Fruit fly (Drosophila melanogaster) whole organism, embryonic: Measurements from ENCODE around the gene CG14984.

ENCODE experiments used
- ATbp ChIP-seq: fragments of 200-800 bp; sonication (Bioruptor generic); optimal IDR thresholded peaks from 2 replicates; lab custom pipeline; 2017; ENCODE audit warnings: missing biosample characterization, mild to moderate bottlenecking, missing genetic modification characterization, missing genetic modification reagents
- Ada2b ChIP-seq: fragments of 200-800 bp; sonication (Bioruptor generic); IDR thresholded peaks from 2 replicates; pipeline ENCODE4 v1.3.6; 2022; ENCODE audit warnings: missing biosample characterization, missing genetic modification characterization
- Atf3 ChIP-seq: fragments of 200-800 bp; sonication (Bioruptor generic); optimal IDR thresholded peaks from 3 replicates; lab custom pipeline; 2016; ENCODE audit warnings: missing biosample characterization, missing genetic modification characterization
- B-H2 ChIP-seq: fragments of 200-800 bp; sonication (Bioruptor generic); optimal IDR thresholded peaks from 2 replicates; lab custom pipeline; 2018; ENCODE audit warnings: missing biosample characterization, mild to moderate bottlenecking, missing genetic modification characterization
- CG10979 ChIP-seq: fragments of 200-800 bp; sonication (Bioruptor generic); optimal IDR thresholded peaks from 2 replicates; lab custom pipeline; 2018; ENCODE audit warnings: missing biosample characterization, mild to moderate bottlenecking, missing genetic modification characterization, moderate library complexity
- CG12071 ChIP-seq: fragments of 200-800 bp; sonication (Bioruptor generic); optimal IDR thresholded peaks from 3 replicates; lab custom pipeline; 2018; ENCODE audit warnings: missing biosample characterization, mild to moderate bottlenecking, missing genetic modification characterization
- CG12104 ChIP-seq: fragments of 200-800 bp; sonication (Bioruptor generic); optimal IDR thresholded peaks from 3 replicates; lab custom pipeline; 2016; ENCODE audit warnings: missing biosample characterization, missing genetic modification characterization
- CG13296 ChIP-seq: fragments of 200-800 bp; sonication (Bioruptor generic); optimal IDR thresholded peaks from 3 replicates; lab custom pipeline; 2018; ENCODE audit warnings: missing biosample characterization, mild to moderate bottlenecking, missing genetic modification characterization
- CG13775 ChIP-seq: fragments of 200-800 bp; sonication (Bioruptor generic); optimal IDR thresholded peaks from 3 replicates; lab custom pipeline; 2017; ENCODE audit warnings: missing biosample characterization, mild to moderate bottlenecking, missing genetic modification characterization
- CG15479 ChIP-seq: fragments of 200-800 bp; sonication (Bioruptor generic); optimal IDR thresholded peaks from 3 replicates; lab custom pipeline; 2019; ENCODE audit warnings: missing biosample characterization, mild to moderate bottlenecking, missing genetic modification characterization, moderate library complexity
- CG1792 ChIP-seq: fragments of 200-800 bp; sonication (Bioruptor generic); optimal IDR thresholded peaks from 2 replicates; lab custom pipeline; 2016; ENCODE audit warnings: missing biosample characterization, missing genetic modification characterization
- CG18476 ChIP-seq: fragments of 200-800 bp; sonication (Bioruptor generic); optimal IDR thresholded peaks from 2 replicates; lab custom pipeline; 2016; ENCODE audit warnings: missing biosample characterization, mild to moderate bottlenecking, missing genetic modification characterization
- CG2712 ChIP-seq: fragments of 200-800 bp; optimal IDR thresholded peaks from 3 replicates; lab custom pipeline; 2019; ENCODE audit warnings: missing biosample characterization, mild to moderate bottlenecking, missing genetic modification characterization, moderate library complexity
- CG3838 ChIP-seq: fragments of 200-800 bp; sonication (Bioruptor generic); optimal IDR thresholded peaks from 3 replicates; lab custom pipeline; 2016; ENCODE audit warnings: missing biosample characterization, missing genetic modification characterization
- CG4424 ChIP-seq: fragments of 200-800 bp; sonication (Bioruptor generic); optimal IDR thresholded peaks from 3 replicates; lab custom pipeline; 2016; ENCODE audit warnings: missing biosample characterization, missing genetic modification characterization
- CG4707 ChIP-seq: fragments of 200-800 bp; sonication (Bioruptor generic); optimal IDR thresholded peaks from 2 replicates; lab custom pipeline; 2018; ENCODE audit warnings: missing biosample characterization, mild to moderate bottlenecking, missing genetic modification characterization, moderate library complexity
- CG5180 ChIP-seq: fragments of 200-800 bp; sonication (Bioruptor generic); optimal IDR thresholded peaks from 3 replicates; lab custom pipeline; 2017; ENCODE audit warnings: missing biosample characterization, missing genetic modification characterization, mild to moderate bottlenecking, moderate library complexity, missing genetic modification reagents
- CG6254 ChIP-seq: fragments of 200-800 bp; sonication (Bioruptor generic); optimal IDR thresholded peaks from 3 replicates; lab custom pipeline; 2017; ENCODE audit warnings: mild to moderate bottlenecking, missing biosample characterization, missing genetic modification reagents, missing genetic modification characterization
- CG7745 ChIP-seq: fragments of 200-800 bp; sonication (Bioruptor generic); optimal IDR thresholded peaks from 2 replicates; lab custom pipeline; 2018; ENCODE audit warnings: missing biosample characterization, mild to moderate bottlenecking, missing genetic modification characterization, moderate library complexity
- CG7839 ChIP-seq: fragments of 200-800 bp; sonication (Bioruptor generic); optimal IDR thresholded peaks from 3 replicates; lab custom pipeline; 2018; ENCODE audit warnings: missing biosample characterization, mild to moderate bottlenecking, missing genetic modification characterization, moderate library complexity
- CG9215 ChIP-seq: fragments of 200-800 bp; sonication (Bioruptor generic); IDR thresholded peaks from 2 replicates; pipeline ENCODE4 v1.3.6; 2022; ENCODE audit warnings: missing biosample characterization, missing genetic modification characterization
- Dek ChIP-seq: fragments of 200-800 bp; sonication (Bioruptor generic); optimal IDR thresholded peaks from 3 replicates; lab custom pipeline; 2019; ENCODE audit warnings: missing biosample characterization, mild to moderate bottlenecking, missing genetic modification characterization, moderate library complexity
- Dip2 ChIP-seq: fragments of 200-800 bp; sonication (Bioruptor generic); IDR thresholded peaks from 2 replicates; pipeline ENCODE4 v1.3.6; 2022; ENCODE audit warnings: missing biosample characterization, missing genetic modification characterization
- Ets97D ChIP-seq: fragments of 200-800 bp; sonication (Bioruptor generic); optimal IDR thresholded peaks from 3 replicates; lab custom pipeline; 2016; ENCODE audit warnings: missing biosample characterization, missing genetic modification characterization
- Med ChIP-seq: fragments of 200-800 bp; sonication (Bioruptor generic); peaks from one replicate; lab custom pipeline; 2016; ENCODE audit warnings: missing biosample characterization, missing genetic modification characterization, mild to moderate bottlenecking, inconsistent platforms, moderate library complexity
- Mrtf ChIP-seq: fragments of 200-800 bp; sonication (Bioruptor generic); IDR thresholded peaks from 3 replicates; pipeline ENCODE4 v1.3.6; 2022; ENCODE audit warnings: missing biosample characterization, missing genetic modification characterization
- Oli ChIP-seq: fragments of 200-800 bp; sonication (Bioruptor generic); optimal IDR thresholded peaks from 2 replicates; lab custom pipeline; 2018; ENCODE audit warnings: missing biosample characterization, mild to moderate bottlenecking, missing genetic modification characterization, moderate library complexity
- Optix ChIP-seq: fragments of 200-800 bp; sonication (Bioruptor generic); IDR thresholded peaks from 3 replicates; pipeline ENCODE4 v1.3.6; 2022; ENCODE audit warnings: missing biosample characterization, missing genetic modification characterization
- Pdp1 ChIP-seq, 2 experiments: fragments of 200-800 bp; sonication (Bioruptor generic); optimal IDR thresholded peaks; 3 replicates each; lab custom pipeline; 2016; ENCODE audit warnings: missing biosample characterization in 2 of 2, missing genetic modification characterization in 2 of 2, mild to moderate bottlenecking in 1 of 2, moderate library complexity in 1 of 2
- Ssrp ChIP-seq: fragments of 200-800 bp; sonication (Bioruptor generic); optimal IDR thresholded peaks from 2 replicates; lab custom pipeline; 2018; ENCODE audit warnings: missing biosample characterization, mild to moderate bottlenecking, missing genetic modification characterization, moderate library complexity
- Xrp1 ChIP-seq: fragments of 200-800 bp; sonication (Bioruptor generic); IDR thresholded peaks from 2 replicates; pipeline ENCODE4 v1.3.6; 2022; ENCODE audit warnings: missing biosample characterization, missing genetic modification characterization
- bab2 ChIP-seq: fragments of 200-800 bp; sonication (Bioruptor generic); optimal IDR thresholded peaks from 2 replicates; lab custom pipeline; 2016; ENCODE audit warnings: missing biosample characterization, missing genetic modification characterization
- bbx ChIP-seq: fragments of 200-800 bp; sonication (Bioruptor generic); IDR thresholded peaks from 2 replicates; pipeline ENCODE4 v1.3.6; 2022; ENCODE audit warnings: missing biosample characterization, missing genetic modification characterization; ENCODE audit not compliant: partially characterized antibody
- bowl ChIP-seq: fragments of 200-800 bp; sonication (Bioruptor generic); IDR thresholded peaks from 2 replicates; pipeline ENCODE4 v1.3.6; 2022; ENCODE audit warnings: missing biosample characterization, missing genetic modification characterization
- cwo ChIP-seq: fragments of 200-800 bp; sonication (Bioruptor generic); optimal IDR thresholded peaks from 3 replicates; lab custom pipeline; 2017; ENCODE audit warnings: missing biosample characterization, missing genetic modification characterization, mild to moderate bottlenecking, moderate library complexity, missing genetic modification reagents
- dimm ChIP-seq: fragments of 200-800 bp; sonication (Bioruptor generic); IDR thresholded peaks from 2 replicates; pipeline ENCODE4 v1.3.6; 2022; ENCODE audit warnings: missing biosample characterization, missing genetic modification characterization
- dmrt99B ChIP-seq: fragments of 200-800 bp; sonication (Bioruptor generic); optimal IDR thresholded peaks from 2 replicates; lab custom pipeline; 2018; ENCODE audit warnings: missing biosample characterization, mild to moderate bottlenecking, missing genetic modification characterization, moderate library complexity
- fru ChIP-seq: fragments of >200 bp; optimal IDR thresholded peaks from 2 replicates; lab custom pipeline; 2017
- gce ChIP-seq: fragments of 200-800 bp; sonication (Bioruptor generic); IDR thresholded peaks from 3 replicates; pipeline ENCODE4 v1.3.6; 2022; ENCODE audit warnings: missing biosample characterization, missing genetic modification characterization
- ham ChIP-seq: fragments of 200-800 bp; sonication (Bioruptor generic); IDR thresholded peaks from 2 replicates; pipeline ENCODE4 v1.3.6; 2022; ENCODE audit warnings: missing biosample characterization, missing genetic modification characterization
- jing ChIP-seq: fragments of 200-800 bp; sonication (Bioruptor generic); optimal IDR thresholded peaks from 2 replicates; lab custom pipeline; 2018; ENCODE audit warnings: missing biosample characterization, mild to moderate bottlenecking, missing genetic modification characterization
- jumu ChIP-seq: fragments of 200-800 bp; sonication (Bioruptor generic); optimal IDR thresholded peaks from 3 replicates; lab custom pipeline; 2016; ENCODE audit warnings: missing biosample characterization, missing genetic modification characterization
- kah ChIP-seq: fragments of 200-800 bp; sonication (Bioruptor generic); optimal IDR thresholded peaks from 2 replicates; lab custom pipeline; 2018; ENCODE audit warnings: missing biosample characterization, mild to moderate bottlenecking, missing genetic modification characterization
- ken ChIP-seq: fragments of 200-800 bp; sonication (Bioruptor generic); IDR thresholded peaks from 3 replicates; pipeline ENCODE4 v1.3.6; 2022; ENCODE audit warnings: missing biosample characterization, missing genetic modification characterization
- lilli ChIP-seq: fragments of 200-800 bp; sonication (Bioruptor generic); optimal IDR thresholded peaks from 3 replicates; lab custom pipeline; 2016; ENCODE audit warnings: missing biosample characterization, missing genetic modification characterization
- ranshi ChIP-seq: fragments of 200-800 bp; sonication (Bioruptor generic); IDR thresholded peaks from 2 replicates; pipeline ENCODE4 v1.3.6; 2022; ENCODE audit warnings: missing biosample characterization, missing genetic modification characterization
- shn ChIP-seq: fragments of 200-800 bp; sonication (Bioruptor generic); optimal IDR thresholded peaks from 3 replicates; lab custom pipeline; 2016; ENCODE audit warnings: missing biosample characterization, missing genetic modification characterization
- slbo ChIP-seq: fragments of 200-800 bp; sonication (Bioruptor generic); IDR thresholded peaks from 2 replicates; pipeline ENCODE4 v1.3.6; 2022; ENCODE audit warnings: missing biosample characterization, missing genetic modification characterization
- slp2 ChIP-seq: fragments of 200-800 bp; sonication (Bioruptor generic); optimal IDR thresholded peaks from 2 replicates; lab custom pipeline; 2016; ENCODE audit warnings: missing biosample characterization, missing genetic modification characterization
- toy ChIP-seq: fragments of 200-800 bp; sonication (Bioruptor generic); IDR thresholded peaks from 2 replicates; pipeline ENCODE4 v1.3.6; 2022; ENCODE audit warnings: missing biosample characterization, missing genetic modification characterization

CG14984 gene

DNA sequence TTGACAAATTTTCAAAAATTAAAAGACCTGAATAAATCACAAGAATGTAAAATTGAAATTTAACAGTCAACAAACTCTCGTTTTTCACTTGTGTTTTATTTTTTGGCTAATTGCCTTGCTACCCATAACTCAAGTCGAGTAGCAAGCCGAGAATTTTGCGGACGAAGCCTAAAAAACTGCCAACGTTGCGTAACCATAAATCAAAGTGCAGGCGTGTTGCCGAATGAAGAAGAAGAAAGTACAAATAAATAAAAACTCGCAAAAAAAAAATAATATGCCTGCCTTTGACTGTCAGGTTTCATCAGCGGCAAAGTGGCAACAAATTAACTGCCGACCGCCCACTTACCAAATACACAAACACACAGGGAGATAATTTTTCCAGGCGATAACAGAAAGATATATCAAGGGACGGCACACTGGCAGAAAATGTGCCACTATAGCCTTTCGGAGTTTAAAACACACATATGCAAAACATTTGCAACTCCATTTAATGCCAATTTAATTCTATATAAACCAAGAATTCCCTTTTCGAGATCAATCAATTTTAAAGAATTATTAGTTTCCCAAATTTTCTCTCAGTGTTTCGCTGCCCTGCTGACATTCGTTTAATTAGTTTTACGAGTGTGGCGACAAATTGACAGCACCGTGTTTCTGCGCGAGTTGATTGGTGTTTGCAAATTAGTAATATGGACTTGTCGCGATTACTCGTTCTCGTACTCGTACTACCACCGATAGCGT lies 24.0 kb downstream of the CG14984 start (continued):
- TF ChIP-seq Ssrp (tag; lab: Kevin White, UChicago) = peak; percentile 76
- peak; percentile 47 for TF ChIP-seq CG6254 (GFP tag; lab: Kevin White, UChicago)
- TF ChIP-seq CG7745 (tag; lab: Kevin White, UChicago) = no peak
- peak; percentile 81 for TF ChIP-seq CG13775 (GFP tag; lab: Kevin White, UChicago)
- peak; percentile 85 for TF ChIP-seq CG1792
- TF ChIP-seq Atf3 (GFP tag; lab: Kevin White, UChicago) = peak; percentile 64
- peak; percentile 77 for TF ChIP-seq jumu (GFP tag; lab: Kevin White, UChicago)
- no peak for TF ChIP-seq bbx (GFP tag; lab: Robert Waterston, UW)
- TF ChIP-seq ATbp (GFP tag; lab: Kevin White, UChicago) = peak; percentile 76
- TF ChIP-seq CG9215 = peak; percentile 86
- peak; percentile 85 for TF ChIP-seq CG12071
- TF ChIP-seq CG5180 (GFP tag; lab: Kevin White, UChicago) = peak; percentile 46
- TF ChIP-seq cwo = peak; percentile 89
- TF ChIP-seq fru (lab: Kevin White, UChicago) = no peak
- TF ChIP-seq CG4707 (GFP tag; lab: Kevin White, UChicago) = peak; percentile 20
- TF ChIP-seq bowl (GFP tag; lab: Robert Waterston, UW) = peak; percentile 83
- TF ChIP-seq lilli (GFP tag; lab: Kevin White, UChicago) = peak; percentile 95
- peak; percentile 91 for TF ChIP-seq CG7839 (tag; lab: Kevin White, UChicago)
- TF ChIP-seq CG13296 (GFP tag; lab: Kevin White, UChicago) = peak; percentile 89
- peak; percentile 85 for TF ChIP-seq dmrt99B
- TF ChIP-seq Ets97D (GFP tag; lab: Kevin White, UChicago) = peak; percentile 55
- TF ChIP-seq CG12104 = peak; percentile 76
- TF ChIP-seq shn = peak; percentile 55
- no peak for TF ChIP-seq Dip2
- peak; percentile 95 for TF ChIP-seq B-H2 (GFP tag; lab: Kevin White, UChicago)
- peak; percentile 76 to 79 for TF ChIP-seq Pdp1 (GFP tag; optimal IDR thresholded peaks at IDR 0.05; lab: Kevin White, UChicago)
- TF ChIP-seq CG3838 = peak; percentile 50
- peak; percentile 87 for TF ChIP-seq Oli (tag; lab: Kevin White, UChicago)
- TF ChIP-seq kah (GFP tag; lab: Kevin White, UChicago) = peak; percentile 50
- peak; percentile 84 for TF ChIP-seq Xrp1 (GFP tag; lab: Robert Waterston, UW)
- peak; percentile 78 for TF ChIP-seq Mrtf (GFP tag; lab: Robert Waterston, UW)
- TF ChIP-seq gce (GFP tag; lab: Robert Waterston, UW) = peak; percentile 47; the same call in 1 of the 3 replicates
- TF ChIP-seq bab2 = peak; percentile 89
- TF ChIP-seq slp2 (GFP tag; lab: Kevin White, UChicago) = peak; percentile 66
- TF ChIP-seq ranshi (GFP tag; lab: Robert Waterston, UW) = peak; percentile 85
- TF ChIP-seq ken (GFP tag; lab: Robert Waterston, UW) = peak; percentile 76
- TF ChIP-seq dimm (GFP tag; lab: Robert Waterston, UW) = peak; percentile 47; the same call in 1 of the 2 replicates
- peak; percentile 77; the same call in 2 of the 3 replicates for TF ChIP-seq Optix
- peak; percentile 85 for TF ChIP-seq Ada2b (GFP tag; lab: Robert Waterston, UW)
- TF ChIP-seq toy = peak; percentile 78
- peak; percentile 79 for TF ChIP-seq ham (GFP tag; lab: Robert Waterston, UW)
- TF ChIP-seq CG18476 (GFP tag; lab: Kevin White, UChicago) = peak; percentile 78
- peak; percentile 91 for TF ChIP-seq Dek (tag; lab: Kevin White, UChicago)
- peak; percentile 66 for TF ChIP-seq jing (GFP tag; lab: Kevin White, UChicago)
- no peak for TF ChIP-seq CG10979 (tag; lab: Kevin White, UChicago)
- peak; percentile 22 for TF ChIP-seq CG15479 (GFP tag; lab: Kevin White, UChicago)
- peak; percentile 97 for TF ChIP-seq slbo (GFP tag; lab: Robert Waterston, UW)
- TF ChIP-seq CG2712 (tag; lab: Kevin White, UChicago) = peak; percentile 68
- TF ChIP-seq CG4424 (GFP tag; lab: Kevin White, UChicago) = peak; percentile 63
- peak; percentile 99 for TF ChIP-seq Med
